Fruit fly (Drosophila melanogaster) whole organism, wandering third instar larva: Measurements from ENCODE around the gene CG13653.

Experiments
- Abd-B ChIP-seq: fragments of >200 bp; optimal IDR thresholded peaks from 2 replicates; lab custom pipeline; 2017; ENCODE audit warnings: missing biosample characterization, missing genetic modification characterization
- N ChIP-seq: fragments of >200 bp; optimal IDR thresholded peaks from 2 replicates; lab custom pipeline; 2018; ENCODE audit warnings: missing biosample characterization, missing external identifiers, missing genetic modification characterization
- OdsH ChIP-seq: fragments of 200-800 bp; sonication (Bioruptor generic); optimal IDR thresholded peaks from 2 replicates; lab custom pipeline; 2016; ENCODE audit warnings: missing biosample characterization, mild to moderate bottlenecking, missing genetic modification characterization
- Rel ChIP-seq, 2 experiments: fragments of 200-800 bp; sonication (Bioruptor generic) in 1 of 2; optimal IDR thresholded peaks; 2 replicates in 1 of 2; 3 replicates in 1 of 2; lab custom pipeline; 2016 to 2019; ENCODE audit warnings: mild to moderate bottlenecking in 2 of 2, missing biosample characterization in 2 of 2, missing genetic modification characterization in 2 of 2, moderate library complexity in 1 of 2
- h ChIP-seq: fragments of 200-800 bp; sonication (Bioruptor generic); optimal IDR thresholded peaks from 3 replicates; lab custom pipeline; 2016; ENCODE audit warnings: missing biosample characterization, mild to moderate bottlenecking, missing genetic modification characterization
- psq ChIP-seq: fragments of 200-800 bp; sonication (Bioruptor generic); optimal IDR thresholded peaks from 3 replicates; lab custom pipeline; 2017; ENCODE audit warnings: missing biosample characterization, mild to moderate bottlenecking, missing genetic modification characterization, moderate library complexity
- usp ChIP-seq: fragments of >200 bp; optimal IDR thresholded peaks from 2 replicates; lab custom pipeline; 2017; ENCODE audit warnings: missing biosample characterization, missing genetic modification characterization

- TF ChIP-seq OdsH (GFP tag; lab: Kevin White, UChicago) (no peak), usp (GFP tag; lab: Kevin White, UChicago) (no peak), Rel (GFP tag; optimal IDR thresholded peaks at IDR 0.05; lab: Kevin White, UChicago) (no peak), Rel (tag; optimal IDR thresholded peaks at IDR 0.05; lab: Kevin White, UChicago) (no peak), Abd-B (GFP tag; lab: Kevin White, UChicago) (no peak), h (GFP tag; lab: Kevin White, UChicago) (no peak), psq (GFP tag; lab: Kevin White, UChicago) (no peak), N (GFP tag; lab: Kevin White, UChicago) (no peak)
These were observed 27.7 kb upstream of the CG13653 start for dm6 chr3R:25167407-25168191.
